Worm (Caenorhabditis elegans) whole organism, L1 larva: ENCODE measurements around the gene vpat-1.
A peak's percentile ranks its signal among the peaks of the same experiment; 100 is the strongest.

Experiments
- C04F5.9 ChIP-seq: sonication (generic microtip); optimal IDR thresholded peaks from 2 replicates; lab custom pipeline; 2016; ENCODE audit warnings: missing genetic modification characterization, missing compliant biosample characterization
- C34B4.2 ChIP-seq: sonication (generic microtip); optimal IDR thresholded peaks from 2 replicates; lab custom pipeline; 2017; ENCODE audit warnings: mild to moderate bottlenecking, missing genetic modification characterization, missing compliant biosample characterization
- ceh-63 ChIP-seq: fragments of 200-800 bp; sonication (Bioruptor generic); optimal IDR thresholded peaks from 2 replicates; lab custom pipeline; 2018; ENCODE audit warnings: mild to moderate bottlenecking, missing genetic modification characterization, missing compliant biosample characterization
- ceh-8 ChIP-seq: fragments of 200-800 bp; sonication (Bioruptor generic); optimal IDR thresholded peaks from 2 replicates; lab custom pipeline; 2018; ENCODE audit warnings: mild to moderate bottlenecking, missing genetic modification characterization, moderate library complexity, missing compliant biosample characterization
- ceh-82 ChIP-seq, 3 experiments: fragments of 150-350 bp in 1 of 3; sonication (generic microtip) in 2 of 3; optimal IDR thresholded peaks; 2 replicates each; lab custom pipeline; 2014 to 2017; ENCODE audit warnings: missing biosample characterization in 3 of 3, missing genetic modification characterization in 3 of 3
- ces-1 ChIP-seq: fragments of 150-350 bp; optimal IDR thresholded peaks from 2 replicates; lab custom pipeline; 2014; ENCODE audit warnings: missing biosample characterization, missing genetic modification reagents, missing genetic modification characterization
- dsc-1 ChIP-seq: sonication (generic microtip); optimal IDR thresholded peaks from 2 replicates; lab custom pipeline; 2016; ENCODE audit warnings: mild to moderate bottlenecking, missing genetic modification characterization, missing compliant biosample characterization
- efl-3 ChIP-seq: fragments of 200-800 bp; sonication (Bioruptor generic); optimal IDR thresholded peaks from 2 replicates; lab custom pipeline; 2018; ENCODE audit warnings: mild to moderate bottlenecking, missing genetic modification characterization, missing compliant biosample characterization
- egl-13 ChIP-seq: sonication (generic microtip); optimal IDR thresholded peaks from 2 replicates; lab custom pipeline; 2016; ENCODE audit warnings: missing genotype, missing genetic modification reagents, missing genetic modification characterization, missing compliant biosample characterization
- fkh-10 ChIP-seq: sonication (generic microtip); optimal IDR thresholded peaks from 2 replicates; lab custom pipeline; 2017; ENCODE audit warnings: missing biosample characterization, missing genetic modification reagents, missing genetic modification characterization
- fkh-8 ChIP-seq: sonication (generic microtip); optimal IDR thresholded peaks from 2 replicates; lab custom pipeline; 2016; ENCODE audit warnings: mild to moderate bottlenecking, missing genetic modification characterization, missing compliant biosample characterization
- fos-1 ChIP-seq: fragments of 150-350 bp; optimal IDR thresholded peaks from 2 replicates; lab custom pipeline; 2014; ENCODE audit warnings: missing biosample characterization, missing genetic modification characterization
- irx-1 ChIP-seq: sonication (generic microtip); optimal IDR thresholded peaks from 2 replicates; lab custom pipeline; 2016; ENCODE audit warnings: missing genetic modification characterization, missing compliant biosample characterization
- isw-1 ChIP-seq: fragments of 200-800 bp; sonication (Bioruptor generic); IDR thresholded peaks from 2 replicates; pipeline ENCODE4 v1.3.6; 2022; ENCODE audit warnings: missing genetic modification characterization, missing compliant biosample characterization
- jun-1 ChIP-seq: fragments of 150-350 bp; optimal IDR thresholded peaks from 2 replicates; lab custom pipeline; 2014; ENCODE audit warnings: missing biosample characterization, missing genetic modification reagents, missing genetic modification characterization
- lin-14 ChIP-seq: fragments of 200-800 bp; sonication (Bioruptor generic); optimal IDR thresholded peaks from 2 replicates; lab custom pipeline; 2018; ENCODE audit warnings: mild to moderate bottlenecking, missing genetic modification characterization, moderate library complexity, missing compliant biosample characterization
- lin-15B ChIP-seq: fragments of 150-350 bp; sonication (generic microtip); optimal IDR thresholded peaks from 3 replicates; lab custom pipeline; 2014; ENCODE audit warnings: missing biosample characterization, missing genetic modification characterization
- lir-3 ChIP-seq: sonication (generic microtip); optimal IDR thresholded peaks from 2 replicates; lab custom pipeline; 2016; ENCODE audit warnings: mild to moderate bottlenecking, missing genetic modification characterization, moderate library complexity, missing compliant biosample characterization; ENCODE audit not compliant: poor library complexity
- lsy-2 ChIP-seq, 2 experiments: fragments of 150-350 bp; optimal IDR thresholded peaks; 2 replicates each; lab custom pipeline; 2014; ENCODE audit warnings: missing biosample characterization in 2 of 2, missing genetic modification characterization in 2 of 2
- mab-9 ChIP-seq: fragments of 200-800 bp; sonication (Bioruptor generic); IDR thresholded peaks from 2 replicates; pipeline ENCODE4 v1.3.6; 2022; ENCODE audit warnings: missing genetic modification reagents, missing genetic modification characterization, missing compliant biosample characterization
- mep-1 ChIP-seq: fragments of 150-350 bp; optimal IDR thresholded peaks from 2 replicates; lab custom pipeline; 2014; ENCODE audit warnings: missing biosample characterization, missing genetic modification characterization
- nhr-12 ChIP-seq: sonication (generic microtip); optimal IDR thresholded peaks from 2 replicates; lab custom pipeline; 2017; ENCODE audit warnings: missing biosample characterization, missing genetic modification characterization
- nhr-19 ChIP-seq: fragments of 200-800 bp; sonication (Bioruptor generic); conservative IDR thresholded peaks from 2 replicates; pipeline ENCODE4 v1.3.6; 2022; ENCODE audit warnings: missing genetic modification characterization, missing compliant biosample characterization
- nhr-28 ChIP-seq: fragments of 150-350 bp; optimal IDR thresholded peaks from 2 replicates; lab custom pipeline; 2014; ENCODE audit warnings: missing biosample characterization, missing genetic modification characterization
- nhr-47 ChIP-seq: sonication (generic microtip); optimal IDR thresholded peaks from 2 replicates; lab custom pipeline; 2016; ENCODE audit warnings: mild to moderate bottlenecking, missing genetic modification characterization, moderate library complexity, missing compliant biosample characterization
- nhr-71 ChIP-seq: sonication (generic microtip); optimal IDR thresholded peaks from 2 replicates; lab custom pipeline; 2016; ENCODE audit warnings: mild to moderate bottlenecking, missing genetic modification characterization, moderate library complexity, missing compliant biosample characterization
- nhr-85 ChIP-seq: sonication (generic microtip); peaks from one replicate; lab custom pipeline; 2016; ENCODE audit warnings: missing genetic modification characterization, inconsistent platforms, missing compliant biosample characterization
- pax-3 ChIP-seq: fragments of 200-800 bp; sonication (Bioruptor generic); optimal IDR thresholded peaks from 2 replicates; lab custom pipeline; 2018; ENCODE audit warnings: mild to moderate bottlenecking, missing genetic modification characterization, moderate library complexity, missing compliant biosample characterization
- rnt-1 ChIP-seq: sonication (generic microtip); optimal IDR thresholded peaks from 2 replicates; lab custom pipeline; 2016; ENCODE audit warnings: mild to moderate bottlenecking, missing genetic modification characterization, moderate library complexity, missing compliant biosample characterization
- skn-1 ChIP-seq: fragments of 150-350 bp; optimal IDR thresholded peaks from 2 replicates; lab custom pipeline; 2014; ENCODE audit warnings: missing biosample characterization, missing genetic modification characterization
- snpc-4 ChIP-seq: fragments of 150-350 bp; optimal IDR thresholded peaks from 2 replicates; lab custom pipeline; 2014; ENCODE audit warnings: missing biosample characterization, missing genetic modification characterization
- snu-23 ChIP-seq: sonication (generic microtip); optimal IDR thresholded peaks from 2 replicates; lab custom pipeline; 2016; ENCODE audit warnings: missing genetic modification characterization, missing compliant biosample characterization
- sox-4 ChIP-seq: sonication (generic microtip); optimal IDR thresholded peaks from 2 replicates; lab custom pipeline; 2016; ENCODE audit warnings: missing genetic modification characterization, missing compliant biosample characterization
- swsn-7 ChIP-seq: sonication (generic microtip); optimal IDR thresholded peaks from 2 replicates; lab custom pipeline; 2016; ENCODE audit warnings: missing genetic modification characterization, missing compliant biosample characterization
- tbx-2 ChIP-seq: sonication (generic microtip); optimal IDR thresholded peaks from 2 replicates; lab custom pipeline; 2016; ENCODE audit warnings: missing genetic modification characterization, missing compliant biosample characterization
- tlp-1 ChIP-seq: fragments of 150-350 bp; optimal IDR thresholded peaks from 2 replicates; lab custom pipeline; 2014; ENCODE audit warnings: missing biosample characterization, missing genetic modification characterization
- unc-30 ChIP-seq: sonication (generic microtip); optimal IDR thresholded peaks from 2 replicates; lab custom pipeline; 2017; ENCODE audit warnings: missing biosample characterization, missing genetic modification characterization
- unc-62 ChIP-seq: fragments of 150-350 bp; optimal IDR thresholded peaks from 2 replicates; lab custom pipeline; 2014; ENCODE audit warnings: missing biosample characterization, missing genetic modification reagents, missing genetic modification characterization
- unc-86 ChIP-seq: sonication (generic microtip); optimal IDR thresholded peaks from 2 replicates; lab custom pipeline; 2016; ENCODE audit warnings: missing genetic modification characterization, missing compliant biosample characterization
- unc-98 ChIP-seq: fragments of 200-800 bp; sonication (Bioruptor generic); IDR thresholded peaks from 2 replicates; pipeline ENCODE4 v1.3.6; 2022; ENCODE audit warnings: missing genetic modification characterization, missing compliant biosample characterization
- ztf-11 ChIP-seq, 2 experiments: sonication (generic microtip); optimal IDR thresholded peaks; 2 replicates each; lab custom pipeline; 2016 to 2017; ENCODE audit warnings: missing genetic modification characterization in 2 of 2, missing biosample characterization in 1 of 2, missing compliant biosample characterization in 1 of 2
- ztf-4 ChIP-seq: fragments of 150-350 bp; optimal IDR thresholded peaks from 2 replicates; lab custom pipeline; 2014; ENCODE audit warnings: missing biosample characterization, missing genetic modification characterization

vpat-1 gene

ce11 chrX:1021835-1022311, 24.1 kb downstream of the vpat-1 start:
- TF ChIP-seq lin-14 (peak; percentile 86), efl-3 (GFP tag; lab: Kevin White, UChicago) (no peak), lsy-2 (tag; optimal IDR thresholded peaks at IDR 0.05; lab: Kevin White, UChicago) (no peak), egl-13 (tag; lab: Kevin White, UChicago) (peak; percentile 11), swsn-7 (tag; lab: Kevin White, UChicago) (peak; percentile 23), C04F5.9 (no peak), skn-1 (tag; lab: Kevin White, UChicago) (peak; percentile 35), unc-62 (no peak), mab-9 (peak; percentile 64; the same call in 1 of the 2 replicates), unc-98 (no peak), lir-3 (tag; lab: Kevin White, UChicago) (no peak), nhr-85 (tag; lab: Kevin White, UChicago) (no peak), pax-3 (tag; lab: Kevin White, UChicago) (no peak), lin-15B (no peak), rnt-1 (peak; percentile 5), unc-86 (tag; lab: Kevin White, UChicago) (no peak), ztf-4 (tag; lab: Kevin White, UChicago) (no peak), irx-1 (tag; lab: Kevin White, UChicago) (no peak), snpc-4 (tag; lab: Kevin White, UChicago) (no peak), nhr-28 (tag; lab: Kevin White, UChicago) (no peak), fkh-10 (GFP tag; lab: Kevin White, UChicago) (peak; percentile 31), tlp-1 (no peak), isw-1 (GFP tag; lab: Robert Waterston, UW) (peak; percentile 14; the same call in 1 of the 2 replicates), unc-30 (no peak), ceh-8 (GFP tag; lab: Kevin White, UChicago) (peak; percentile 53), fkh-8 (peak; percentile 41), ceh-63 (GFP tag; lab: Kevin White, UChicago) (no peak), C34B4.2 (tag; lab: Kevin White, UChicago) (no peak), nhr-71 (peak; percentile 28), ceh-82 (tag; optimal IDR thresholded peaks at IDR 0.05; lab: Kevin White, UChicago) (peak in 1 of 3 experiments; percentile 33), nhr-47 (tag; lab: Kevin White, UChicago) (peak; percentile 32)

ce11 chrX:1018586-1018985, 27.4 kb downstream of the vpat-1 start:
- TF ChIP-seq ces-1 (GFP tag; lab: Kevin White, UChicago) (peak; percentile 67), nhr-71 (peak; percentile 63), swsn-7 (tag; lab: Kevin White, UChicago) (peak; percentile 29), fos-1 (tag; lab: Kevin White, UChicago) (no peak), egl-13 (tag; lab: Kevin White, UChicago) (peak; percentile 52), tbx-2 (tag; lab: Kevin White, UChicago) (peak; percentile 54), mab-9 (0 out of 2 replicates have a peak, but pooled peaks have one; percentile 42), nhr-12 (tag; lab: Kevin White, UChicago) (no peak), jun-1 (tag; lab: Kevin White, UChicago) (no peak), C04F5.9 (no peak), nhr-19 (no peak), lin-14 (peak; percentile 85), ceh-8 (GFP tag; lab: Kevin White, UChicago) (peak; percentile 60), sox-4 (peak; percentile 12), ztf-11 (tag; optimal IDR thresholded peaks at IDR 0.05; lab: Kevin White, UChicago) (peak in 1 of 2 experiments; percentile 25), snu-23 (GFP tag; lab: Kevin White, UChicago) (peak; percentile 1), nhr-47 (tag; lab: Kevin White, UChicago) (peak; percentile 46), dsc-1 (tag; lab: Kevin White, UChicago) (peak; percentile 47), skn-1 (tag; lab: Kevin White, UChicago) (peak; percentile 31), mep-1 (peak; percentile 28)
- TF ChIP-seq, all 84 proteins: peak for 15
